Fruit fly (Drosophila melanogaster): ENCODE data around the gene CG46465.

Gene CG46465

dm6 chr2L:19026491-19027197 lies 34.3 kb downstream of the CG46465 start:
- no peak for TF ChIP-seq CG8478 (optimal IDR thresholded peaks at IDR 0.05)
- TF ChIP-seq CTCF (optimal IDR thresholded peaks at IDR 0.05) = no peak

dm6 chr2L:19027246-19027886 lies 35.1 kb downstream of the CG46465 start, which contains the start of gene Sidpn:
Sidpn (plus strand) TSS chr2L:19027710.
- TF ChIP-seq CTCF (optimal IDR thresholded peaks at IDR 0.05) (no peak), CG8478 (optimal IDR thresholded peaks at IDR 0.05) (no peak)

dm6 chr2L:19033288-19033687 lies 41.0 kb downstream of the CG46465 start, which contains the start of gene hook:
hook (minus strand) TSS chr2L:19033498.
- TF ChIP-seq CTCF (optimal IDR thresholded peaks at IDR 0.05) (no peak), CG8478 (optimal IDR thresholded peaks at IDR 0.05) (no peak)

dm6 chr2L:19034213-19034929 lies 42.1 kb downstream of the CG46465 start, which contains the start of the genes mib2 and CG31800:
mib2 (plus strand) TSS chr2L:19034444.
CG31800 (minus strand) TSS chr2L:19034576.
- TF ChIP-seq CG8478 (optimal IDR thresholded peaks at IDR 0.05) (no peak), CTCF (optimal IDR thresholded peaks at IDR 0.05) (no peak)

dm6 chr2L:19035013-19035412 lies 42.7 kb downstream of the CG46465 start:
- no peak for TF ChIP-seq CTCF (optimal IDR thresholded peaks at IDR 0.05)
- no peak for TF ChIP-seq CG8478 (optimal IDR thresholded peaks at IDR 0.05)

dm6 chr2L:19036105-19036714 lies 43.9 kb downstream of the CG46465 start:
- TF ChIP-seq CG8478 (optimal IDR thresholded peaks at IDR 0.05) (no peak), CTCF (optimal IDR thresholded peaks at IDR 0.05) (no peak)

- TF ChIP-seq CG8478 (optimal IDR thresholded peaks at IDR 0.05) = no peak
- TF ChIP-seq CTCF (optimal IDR thresholded peaks at IDR 0.05) = no peak
Measured at dm6 chr2L:19037011-19037410, 44.7 kb downstream of the CG46465 start.

- no peak for TF ChIP-seq CTCF (optimal IDR thresholded peaks at IDR 0.05)
- no peak for TF ChIP-seq CG8478 (optimal IDR thresholded peaks at IDR 0.05)
Measured at dm6 chr2L:19037455-19037854, 45.2 kb downstream of the CG46465 start.

dm6 chr2L:19041590-19041989 lies 49.3 kb downstream of the CG46465 start, which contains the start of gene Catsup:
Catsup (plus strand) TSS chr2L:19041862.
- TF ChIP-seq CG8478 (optimal IDR thresholded peaks at IDR 0.05) (no peak), CTCF (optimal IDR thresholded peaks at IDR 0.05) (no peak)

Measured in S2 (cell line).